Fruit fly (Drosophila melanogaster): ENCODE data around the gene kek5.

The kek5 gene

dm6 chrX:19309648-19310047, 43.3 kb upstream of the kek5 start:
- TF ChIP-seq CG11456 (GFP tag; IDR thresholded peaks at IDR 0.05) (no peak), Med (GFP tag) (peak; percentile 23), grau (tag; optimal IDR thresholded peaks at IDR 0.05) (peak; percentile 63), CG18599 (GFP tag; optimal IDR thresholded peaks at IDR 0.05) (peak; percentile 14), CG2129 (GFP tag; IDR thresholded peaks at IDR 0.05; ENCODE audit: partially characterized antibody) (no peak), CG8290 (GFP tag; optimal IDR thresholded peaks at IDR 0.05) (no peak), CG8290 (tag; optimal IDR thresholded peaks at IDR 0.05) (peak in 1 of 2 experiments; percentile 8), Ets65A (GFP tag) (peak; percentile 59), Pdp1 (GFP tag; optimal IDR thresholded peaks at IDR 0.05) (peak in 1 of 2 experiments; percentile 56), lab (GFP tag; optimal IDR thresholded peaks at IDR 0.05) (peak; percentile 30)

- TF ChIP-seq exex (tag; optimal IDR thresholded peaks at IDR 0.05): peak; percentile 66
- TF ChIP-seq lilli (GFP tag; optimal IDR thresholded peaks at IDR 0.05): no peak
- no peak for TF ChIP-seq CG18011 (GFP tag; optimal IDR thresholded peaks at IDR 0.05)
- peak; percentile 55 for TF ChIP-seq grn (GFP tag; optimal IDR thresholded peaks at IDR 0.05)
- 0 out of 2 replicates have a peak, but pooled peaks have one; percentile 7 for TF ChIP-seq crol (GFP tag; IDR thresholded peaks at IDR 0.05)
- peak; percentile 17 for TF ChIP-seq mirr (GFP tag; optimal IDR thresholded peaks at IDR 0.05)
- TF ChIP-seq nom (GFP tag; optimal IDR thresholded peaks at IDR 0.05): peak; percentile 37
- TF ChIP-seq Pdp1 (GFP tag; optimal IDR thresholded peaks at IDR 0.05): peak in 1 of 2 experiments; percentile 80
- TF ChIP-seq CG8290 (GFP tag; optimal IDR thresholded peaks at IDR 0.05): no peak
- no peak for TF ChIP-seq CG8290 (tag; optimal IDR thresholded peaks at IDR 0.05)
These were observed 38.5 kb upstream of the kek5 start for dm6 chrX:19314283-19315178.

dm6 chrX:19315421-19316260, 37.3 kb upstream of the kek5 start:
- TF ChIP-seq Deaf1 (tag; optimal IDR thresholded peaks at IDR 0.05): peak; percentile 62
- peak; percentile 41 for TF ChIP-seq BEAF-32 (GFP tag; optimal IDR thresholded peaks at IDR 0.05)
- TF ChIP-seq sd (tag; optimal IDR thresholded peaks at IDR 0.05): peak; percentile 71
- 0 out of 2 replicates have a peak, but pooled peaks have one; percentile 15 for TF ChIP-seq Scr (GFP tag; IDR thresholded peaks at IDR 0.05; ENCODE audit: partially characterized antibody)
- no peak for TF ChIP-seq CG15601 (tag; optimal IDR thresholded peaks at IDR 0.05)
- peak; percentile 56 for TF ChIP-seq exex (tag; optimal IDR thresholded peaks at IDR 0.05)
- TF ChIP-seq onecut (GFP tag; IDR thresholded peaks at IDR 0.05): peak; percentile 62
- TF ChIP-seq CG34376 (GFP tag; optimal IDR thresholded peaks at IDR 0.05): peak; percentile 43
- no peak for TF ChIP-seq Nf-YB (GFP tag; optimal IDR thresholded peaks at IDR 0.05)
- peak; percentile 1 for TF ChIP-seq HmgZ (tag; optimal IDR thresholded peaks at IDR 0.05)
- TF ChIP-seq CG34224 (GFP tag; IDR thresholded peaks at IDR 0.05; ENCODE audit: partially characterized antibody): peak; percentile 46; the same call in 2 of the 3 replicates
- TF ChIP-seq mirr (GFP tag; optimal IDR thresholded peaks at IDR 0.05): peak; percentile 35
- no peak for TF ChIP-seq CG8359 (GFP tag; optimal IDR thresholded peaks at IDR 0.05; ENCODE audit: borderline replicate concordance)
- peak; percentile 24 to 28 for TF ChIP-seq Trl (optimal IDR thresholded peaks at IDR 0.05)
- no peak for TF ChIP-seq Trl (GFP tag; optimal IDR thresholded peaks at IDR 0.05)
- TF ChIP-seq sug (tag; optimal IDR thresholded peaks at IDR 0.05): peak; percentile 59
- peak; percentile 96 for TF ChIP-seq CG17612 (GFP tag; IDR thresholded peaks at IDR 0.05)
- TF ChIP-seq CG13894 (tag; optimal IDR thresholded peaks at IDR 0.05): peak; percentile 98
- TF ChIP-seq CG12769 (tag; optimal IDR thresholded peaks at IDR 0.05): peak; percentile 27
- TF ChIP-seq sqz (GFP tag; optimal IDR thresholded peaks at IDR 0.05): peak; percentile 6
- 0 out of 2 replicates have a peak, but pooled peaks have one; percentile 9 for TF ChIP-seq crol (GFP tag; IDR thresholded peaks at IDR 0.05)
- TF ChIP-seq Dll (GFP tag; IDR thresholded peaks at IDR 0.05; ENCODE audit: partially characterized antibody): peak; percentile 48; the same call in 1 of the 4 replicates
- TF ChIP-seq grn (GFP tag; optimal IDR thresholded peaks at IDR 0.05): peak; percentile 58
- peak; percentile 35 for TF ChIP-seq CG5180 (GFP tag; optimal IDR thresholded peaks at IDR 0.05)
- peak; percentile 9; the same call in 1 of the 3 replicates for TF ChIP-seq zen2 (GFP tag; IDR thresholded peaks at IDR 0.05; ENCODE audit: partially characterized antibody)
- TF ChIP-seq CG13287 (GFP tag; IDR thresholded peaks at IDR 0.05; ENCODE audit: partially characterized antibody): 0 out of 2 replicates have a peak, but pooled peaks have one; percentile 9
- no peak for TF ChIP-seq row (GFP tag; IDR thresholded peaks at IDR 0.05)
- peak; percentile 67 for TF ChIP-seq Med (GFP tag)

Measured in whole organism, embryonic.